Fruit fly (Drosophila melanogaster): ENCODE data around the gene CG11164.

- TF ChIP-seq CG16779 (tag; optimal IDR thresholded peaks at IDR 0.05) (no peak), achi (GFP tag; optimal IDR thresholded peaks at IDR 0.05) (no peak), ss (GFP tag; optimal IDR thresholded peaks at IDR 0.05) (no peak), CG8632 (GFP tag; optimal IDR thresholded peaks at IDR 0.05) (no peak), svp (GFP tag) (no peak)
Observed at dm6 chrX:13637588-13637987, 30.2 kb upstream of the CG11164 start.
